Worm (Caenorhabditis elegans) whole organism, L2 larva: ENCODE results near the gene F56A8.9.
A peak's percentile ranks its signal among the peaks of the same experiment; 100 is the strongest.

Source experiments
- lin-13 ChIP-seq: fragments of 150-350 bp; optimal IDR thresholded peaks from 2 replicates; lab custom pipeline; 2014; ENCODE audit warnings: missing biosample characterization, missing genetic modification reagents, missing genetic modification characterization
- lsy-2 ChIP-seq, 2 experiments: fragments of 150-350 bp in 1 of 2; sonication (generic microtip) in 1 of 2; optimal IDR thresholded peaks; 2 replicates each; lab custom pipeline; 2014 to 2017; ENCODE audit warnings: missing biosample characterization in 2 of 2, missing genetic modification characterization in 2 of 2
- sem-4 ChIP-seq: fragments of 150-350 bp; optimal IDR thresholded peaks from 2 replicates; lab custom pipeline; 2014; ENCODE audit warnings: missing biosample characterization, missing genetic modification reagents, missing genetic modification characterization

- TF ChIP-seq lsy-2 (tag; optimal IDR thresholded peaks at IDR 0.05; lab: Kevin White, UChicago) (no peak), sem-4 (tag; lab: Kevin White, UChicago) (peak; percentile 29), lin-13 (no peak)
Measured at ce11 chrIII:13215682-13216081, 38.8 kb upstream of the F56A8.9 start.
